Worm (Caenorhabditis elegans) whole organism, L4 larva: Measurements from ENCODE around the gene dmsr-10.

Source experiments
- T20F7.1 ChIP-seq: fragments of 200-800 bp; sonication (Bioruptor generic); optimal IDR thresholded peaks from 2 replicates; lab custom pipeline; 2018; ENCODE audit warnings: mild to moderate bottlenecking, missing genetic modification characterization, missing compliant biosample characterization
- Y105C5A.15 ChIP-seq: fragments of 200-800 bp; sonication (Bioruptor generic); IDR thresholded peaks from 2 replicates; pipeline ENCODE4 v1.3.6; 2022; ENCODE audit warnings: missing genetic modification characterization, missing compliant biosample characterization
- ceh-82 ChIP-seq: sonication (generic microtip); optimal IDR thresholded peaks from 2 replicates; lab custom pipeline; 2017; ENCODE audit warnings: missing biosample characterization, missing genetic modification characterization
- egl-43 ChIP-seq: fragments of 200-800 bp; sonication (Bioruptor generic); IDR thresholded peaks from 2 replicates; pipeline ENCODE4 v1.3.6; 2022; ENCODE audit warnings: missing genetic modification reagents, missing genetic modification characterization, missing compliant biosample characterization
- jun-1 ChIP-seq: fragments of 150-350 bp; optimal IDR thresholded peaks from 2 replicates; lab custom pipeline; 2014; ENCODE audit warnings: missing biosample characterization, missing genetic modification reagents, missing genetic modification characterization
- mdl-1 ChIP-seq, 2 experiments: fragments of 150-350 bp in 1 of 2; sonication (generic microtip) in 1 of 2; optimal IDR thresholded peaks; 2 replicates each; lab custom pipeline; 2014 to 2017; ENCODE audit warnings: missing biosample characterization in 2 of 2, missing genetic modification characterization in 2 of 2
- mxl-2 ChIP-seq: fragments of 200-800 bp; sonication (Bioruptor generic); conservative IDR thresholded peaks from 2 replicates; pipeline ENCODE4 v1.3.6; 2022; ENCODE audit warnings: missing genetic modification reagents, missing genetic modification characterization, missing compliant biosample characterization
- nhr-28 ChIP-seq: fragments of 150-350 bp; optimal IDR thresholded peaks from 2 replicates; lab custom pipeline; 2014; ENCODE audit warnings: missing biosample characterization, missing genetic modification characterization
- skn-1 ChIP-seq: fragments of 150-350 bp; optimal IDR thresholded peaks from 2 replicates; lab custom pipeline; 2014; ENCODE audit warnings: missing biosample characterization, missing genetic modification characterization

DNA sequence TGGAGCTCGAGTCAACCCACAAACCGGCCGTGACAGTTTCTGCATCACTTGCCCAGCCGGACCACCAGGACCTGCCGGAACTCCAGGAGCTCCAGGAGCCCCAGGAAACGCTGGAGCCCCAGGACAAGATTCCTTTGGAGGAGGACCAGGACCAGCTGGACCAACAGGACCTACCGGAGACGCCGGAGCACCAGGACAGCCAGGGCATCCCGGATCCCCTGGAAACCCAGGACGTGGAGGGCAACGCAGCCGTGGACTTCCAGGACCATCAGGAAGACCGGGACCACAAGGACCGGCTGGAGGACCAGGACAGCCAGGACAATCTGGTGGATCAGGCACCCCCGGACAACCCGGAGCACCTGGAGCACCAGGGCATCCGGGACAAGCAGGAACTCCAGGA is 28.3 kb upstream of the dmsr-10 start:
- no peak for TF ChIP-seq T20F7.1 (GFP tag; lab: Kevin White, UChicago)
- no peak for TF ChIP-seq skn-1 (tag; lab: Kevin White, UChicago)
- TF ChIP-seq nhr-28 (tag; lab: Kevin White, UChicago): no peak
- no peak for TF ChIP-seq mxl-2 (GFP tag; lab: Robert Waterston, UW)
- no peak for TF ChIP-seq ceh-82 (tag; lab: Kevin White, UChicago)
- no peak for TF ChIP-seq Y105C5A.15 (GFP tag; lab: Robert Waterston, UW)
- no peak for TF ChIP-seq mdl-1 (tag; optimal IDR thresholded peaks at IDR 0.05; lab: Kevin White, UChicago)
- no peak for TF ChIP-seq jun-1 (tag; lab: Kevin White, UChicago)
- no peak for TF ChIP-seq egl-43 (GFP tag; lab: Robert Waterston, UW)
